Fruit fly (Drosophila melanogaster): ENCODE results near the gene CG31673.

The CG31673 gene

DNA sequence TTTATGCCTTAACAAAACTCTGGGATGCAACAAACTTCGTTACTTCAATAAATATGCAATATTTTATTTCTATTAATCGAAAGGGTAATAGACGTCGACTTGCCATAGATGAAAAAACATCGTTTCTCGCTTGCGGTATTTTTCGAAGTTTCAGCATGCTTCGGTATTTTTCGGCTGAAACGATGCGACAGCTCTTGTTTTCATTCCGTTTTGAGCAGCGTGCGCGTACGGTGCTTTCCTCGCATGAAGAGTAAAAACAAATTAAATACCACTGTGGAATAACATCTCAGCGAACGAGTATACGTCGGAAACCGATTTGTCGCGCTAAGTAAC is 31.9 kb upstream of the CG31673 start, which contains the start of gene CG9328 (continued):
- no peak for TF ChIP-seq croc (GFP tag; conservative IDR thresholded peaks at IDR 0.05)
- no peak for TF ChIP-seq CG17802 (tag; optimal IDR thresholded peaks at IDR 0.05)
- peak; percentile 53 for TF ChIP-seq caup (GFP tag; optimal IDR thresholded peaks at IDR 0.05; ENCODE audit: severe bottlenecking)
- TF ChIP-seq sd (tag; optimal IDR thresholded peaks at IDR 0.05) = peak; percentile 55
- TF ChIP-seq CG14050 (GFP tag; IDR thresholded peaks at IDR 0.05) = peak; percentile 28; the same call in 1 of the 3 replicates
- TF ChIP-seq Dbx (GFP tag; IDR thresholded peaks at IDR 0.05) = peak; percentile 63; the same call in 2 of the 3 replicates
- TF ChIP-seq Six4 (GFP tag; optimal IDR thresholded peaks at IDR 0.05) = peak; percentile 44
- no peak for TF ChIP-seq CG6254 (GFP tag; optimal IDR thresholded peaks at IDR 0.05)
- no peak for TF ChIP-seq CG10959 (GFP tag; IDR thresholded peaks at IDR 0.05)
- no peak for TF ChIP-seq z (GFP tag; IDR thresholded peaks at IDR 0.05)
- no peak for TF ChIP-seq CG3281 (GFP tag; optimal IDR thresholded peaks at IDR 0.05)
- no peak for TF ChIP-seq Bdp1 (GFP tag; optimal IDR thresholded peaks at IDR 0.05)
- TF ChIP-seq bbx (GFP tag; IDR thresholded peaks at IDR 0.05; ENCODE audit: partially characterized antibody) = peak; percentile 78
- TF ChIP-seq Blimp-1 (GFP tag; optimal IDR thresholded peaks at IDR 0.05) = peak; percentile 66
- peak; percentile 51 for TF ChIP-seq CG17359 (tag; optimal IDR thresholded peaks at IDR 0.05)
- no peak for TF ChIP-seq Mrtf (GFP tag; IDR thresholded peaks at IDR 0.05)
- no peak for TF ChIP-seq Taf1 (GFP tag; IDR thresholded peaks at IDR 0.05)

dm6 chr2L:20798351-20798777 is 31.0 kb upstream of the CG31673 start:
- TF ChIP-seq stwl (tag; optimal IDR thresholded peaks at IDR 0.05) = peak; percentile 12
- no peak for TF ChIP-seq pfk (GFP tag; optimal IDR thresholded peaks at IDR 0.05)
- no peak for TF ChIP-seq nerfin-2 (GFP tag; IDR thresholded peaks at IDR 0.05; ENCODE audit: partially characterized antibody)
- peak; percentile 62 for TF ChIP-seq nom (GFP tag; optimal IDR thresholded peaks at IDR 0.05)
- peak; percentile 26 for TF ChIP-seq sqz (GFP tag; optimal IDR thresholded peaks at IDR 0.05)
- TF ChIP-seq mirr (GFP tag; optimal IDR thresholded peaks at IDR 0.05) = no peak
- TF ChIP-seq eve (GFP tag; optimal IDR thresholded peaks at IDR 0.05) = no peak
- TF ChIP-seq tll (GFP tag; optimal IDR thresholded peaks at IDR 0.05) = peak in 1 of 2 experiments; percentile 57
- peak; percentile 15 for TF ChIP-seq CG1832 (GFP tag; optimal IDR thresholded peaks at IDR 0.05)
- TF ChIP-seq CG13894 (tag; optimal IDR thresholded peaks at IDR 0.05) = peak; percentile 92
- peak; percentile 92 for TF ChIP-seq nerfin-1 (tag; optimal IDR thresholded peaks at IDR 0.05)
- no peak for TF ChIP-seq CG2712 (tag; optimal IDR thresholded peaks at IDR 0.05)
- peak; percentile 53 for TF ChIP-seq Med (GFP tag)
- peak; percentile 53 for TF ChIP-seq sd (tag; optimal IDR thresholded peaks at IDR 0.05)
- peak; percentile 32 for TF ChIP-seq pros (GFP tag; optimal IDR thresholded peaks at IDR 0.05)
- TF ChIP-seq Oli (tag; optimal IDR thresholded peaks at IDR 0.05) = no peak
- no peak for TF ChIP-seq pho (GFP tag; optimal IDR thresholded peaks at IDR 0.05)
- TF ChIP-seq Kr (GFP tag; optimal IDR thresholded peaks at IDR 0.05) = peak; percentile 40
- TF ChIP-seq rib (GFP tag; IDR thresholded peaks at IDR 0.05) = 0 out of 2 replicates have a peak, but pooled peaks have one; percentile 11
- TF ChIP-seq dysf (GFP tag; IDR thresholded peaks at IDR 0.05) = no peak
- TF ChIP-seq CG34376 (GFP tag; optimal IDR thresholded peaks at IDR 0.05) = peak; percentile 2
- no peak for TF ChIP-seq ssp (GFP tag; IDR thresholded peaks at IDR 0.05)
- TF ChIP-seq luna (GFP tag; optimal IDR thresholded peaks at IDR 0.05) = no peak
- TF ChIP-seq gce (GFP tag; IDR thresholded peaks at IDR 0.05) = 0 out of 3 replicates have a peak, but pooled peaks have one; percentile 4
- peak; percentile 30 for TF ChIP-seq CG18599 (GFP tag; optimal IDR thresholded peaks at IDR 0.05)
- TF ChIP-seq CG15479 (GFP tag; optimal IDR thresholded peaks at IDR 0.05) = peak; percentile 70

Measured in whole organism, embryonic.